Worm (Caenorhabditis elegans): ENCODE measurements around the gene F59A1.11.

DNA sequence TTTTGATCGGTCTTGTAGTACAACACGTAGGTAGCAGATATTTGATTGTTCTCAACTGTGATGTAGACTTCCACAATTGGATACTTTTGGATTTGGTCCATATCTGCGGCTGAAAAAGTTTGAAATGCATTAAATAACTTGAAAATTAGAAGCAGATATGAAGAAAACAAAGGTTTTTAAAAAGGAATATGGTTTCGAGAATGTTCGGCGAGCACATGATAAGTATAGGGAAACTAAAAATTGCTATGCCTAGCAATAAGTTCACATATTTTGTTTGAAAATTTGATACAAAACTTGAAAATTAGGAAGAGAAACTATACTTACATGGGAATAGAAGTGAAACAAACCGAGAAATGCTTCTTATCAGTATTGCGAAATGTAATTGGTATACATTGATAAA lies 50.2 kb downstream of the F59A1.11 start, which contains the start of gene Y6G8.5:
- TF ChIP-seq hmg-4 (GFP tag; optimal IDR thresholded peaks at IDR 0.05) = no peak
- TF ChIP-seq tbx-37 (GFP tag; conservative IDR thresholded peaks at IDR 0.05) = no peak
- TF ChIP-seq ceh-13 (GFP tag; optimal IDR thresholded peaks at IDR 0.05) = no peak
- TF ChIP-seq B0310.2 (tag; optimal IDR thresholded peaks at IDR 0.05) = no peak
- no peak for TF ChIP-seq ceh-36 (tag; optimal IDR thresholded peaks at IDR 0.05)
- no peak for TF ChIP-seq sea-1 (GFP tag; conservative IDR thresholded peaks at IDR 0.05)
- no peak for TF ChIP-seq ama-1 (optimal IDR thresholded peaks at IDR 0.05)
- TF ChIP-seq flt-1 (GFP tag; IDR thresholded peaks at IDR 0.05) = no peak
- no peak for TF ChIP-seq aly-1 (tag; optimal IDR thresholded peaks at IDR 0.05)
- no peak for TF ChIP-seq tbx-11 (GFP tag; IDR thresholded peaks at IDR 0.05)
- TF ChIP-seq ets-7 (tag; optimal IDR thresholded peaks at IDR 0.05) = no peak
- TF ChIP-seq scrt-1 (GFP tag; IDR thresholded peaks at IDR 0.05) = no peak
- TF ChIP-seq tra-4 (tag; optimal IDR thresholded peaks at IDR 0.05) = no peak

Data from whole organism, early embryonic.